Fruit fly (Drosophila melanogaster) whole organism, adult: ENCODE measurements around the gene CG14439.

ENCODE experiments used
- CG11617 ChIP-seq: fragments of 200-800 bp; sonication (Bioruptor generic); optimal IDR thresholded peaks from 2 replicates; lab custom pipeline; 2017; ENCODE audit warnings: mild to moderate bottlenecking, missing biosample characterization, missing genetic modification reagents, missing genetic modification characterization
- CG7101 ChIP-seq: fragments of 200-800 bp; sonication (Bioruptor generic); optimal IDR thresholded peaks from 2 replicates; lab custom pipeline; 2018; ENCODE audit warnings: missing biosample characterization, mild to moderate bottlenecking, missing genetic modification characterization, moderate library complexity
- Crg-1 ChIP-seq: fragments of 200-800 bp; sonication (Bioruptor generic); optimal IDR thresholded peaks from 2 replicates; lab custom pipeline; 2016; ENCODE audit warnings: missing biosample characterization, missing genetic modification characterization
- Hr96 ChIP-seq: fragments of 200-800 bp; sonication (Bioruptor generic); optimal IDR thresholded peaks from 2 replicates; lab custom pipeline; 2016; ENCODE audit warnings: missing biosample characterization, missing genetic modification characterization
- bab1 ChIP-seq: fragments of 200-800 bp; sonication (Bioruptor generic); optimal IDR thresholded peaks from 3 replicates; lab custom pipeline; 2019; ENCODE audit warnings: missing biosample characterization, mild to moderate bottlenecking, missing genetic modification characterization, moderate library complexity
- cic ChIP-seq: fragments of 200-800 bp; sonication (Bioruptor generic); optimal IDR thresholded peaks from 2 replicates; lab custom pipeline; 2017; ENCODE audit warnings: missing biosample characterization, mild to moderate bottlenecking, missing genetic modification characterization, moderate library complexity
- kay ChIP-seq: fragments of 200-800 bp; sonication (Bioruptor generic); peaks from one replicate; lab custom pipeline; 2016; ENCODE audit warnings: missing biosample characterization, missing genetic modification characterization, borderline replicate concordance
- ovo ChIP-seq: fragments of 200-800 bp; sonication (Bioruptor generic); optimal IDR thresholded peaks from 2 replicates; lab custom pipeline; 2016; ENCODE audit warnings: missing biosample characterization, missing genetic modification characterization
- pad ChIP-seq: fragments of 200-800 bp; sonication (Bioruptor generic); optimal IDR thresholded peaks from 3 replicates; lab custom pipeline; 2017; ENCODE audit warnings: missing biosample characterization, missing genetic modification characterization, mild to moderate bottlenecking, moderate library complexity, missing genetic modification reagents

- TF ChIP-seq Hr96 (GFP tag; lab: Kevin White, UChicago) = no peak
- TF ChIP-seq cic (GFP tag; lab: Kevin White, UChicago) = no peak
- TF ChIP-seq pad (GFP tag; lab: Kevin White, UChicago) = no peak
- no peak for TF ChIP-seq CG7101
- TF ChIP-seq CG11617 (GFP tag; lab: Kevin White, UChicago) = no peak
- TF ChIP-seq bab1 (GFP tag; lab: Kevin White, UChicago) = no peak
- no peak for TF ChIP-seq ovo (GFP tag; lab: Kevin White, UChicago)
- no peak for TF ChIP-seq Crg-1 (GFP tag; lab: Kevin White, UChicago)
- TF ChIP-seq kay (GFP tag; lab: Kevin White, UChicago) = no peak
Observed at dm6 chrX:6751964-6752363, 4.6 kb downstream of the CG14439 start.
